Worm (Caenorhabditis elegans) whole organism, L1 larva: ENCODE data around the gene sru-39.

ENCODE experiments used
- nhr-12 ChIP-seq: sonication (generic microtip); optimal IDR thresholded peaks from 2 replicates; lab custom pipeline; 2017; ENCODE audit warnings: missing biosample characterization, missing genetic modification characterization
- pqm-1 ChIP-seq: sonication (generic microtip); optimal IDR thresholded peaks from 3 replicates; lab custom pipeline; 2017; ENCODE audit warnings: missing biosample characterization, missing genetic modification characterization
- snpc-4 ChIP-seq: fragments of 150-350 bp; optimal IDR thresholded peaks from 2 replicates; lab custom pipeline; 2014; ENCODE audit warnings: missing biosample characterization, missing genetic modification characterization

DNA sequence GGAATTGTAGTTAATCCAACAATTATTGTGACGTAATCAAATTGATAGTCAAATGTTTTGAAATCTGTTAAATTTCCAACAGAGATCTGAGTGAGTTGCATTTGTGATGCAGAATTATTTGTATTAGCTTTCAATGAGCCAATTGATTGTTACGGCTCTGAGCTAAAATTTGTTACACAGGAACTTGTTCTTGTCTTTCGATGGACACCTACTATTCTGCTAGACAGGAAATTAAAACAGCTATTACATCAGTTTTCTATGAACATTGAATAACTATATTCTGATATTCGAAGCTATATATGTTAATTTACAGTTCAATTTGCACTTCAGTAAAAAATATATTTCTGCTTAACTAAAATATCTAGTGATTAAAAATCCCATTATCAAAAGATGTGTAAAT is 30.6 kb downstream of the sru-39 start, which contains the start of gene sru-40:
- TF ChIP-seq nhr-12 (tag; lab: Kevin White, UChicago) (no peak), pqm-1 (tag; lab: Kevin White, UChicago) (no peak), snpc-4 (tag; lab: Kevin White, UChicago) (no peak)
